Fruit fly (Drosophila melanogaster) S2 (cell line): ENCODE measurements around the gene run.

Experiments used
- CG8478 ChIP-seq: fragments of >200 bp; optimal IDR thresholded peaks from 2 replicates; lab custom pipeline; 2018
- CTCF ChIP-seq, 2 experiments: fragments of >200 bp; optimal IDR thresholded peaks; 2 replicates each; lab custom pipeline; 2018

DNA sequence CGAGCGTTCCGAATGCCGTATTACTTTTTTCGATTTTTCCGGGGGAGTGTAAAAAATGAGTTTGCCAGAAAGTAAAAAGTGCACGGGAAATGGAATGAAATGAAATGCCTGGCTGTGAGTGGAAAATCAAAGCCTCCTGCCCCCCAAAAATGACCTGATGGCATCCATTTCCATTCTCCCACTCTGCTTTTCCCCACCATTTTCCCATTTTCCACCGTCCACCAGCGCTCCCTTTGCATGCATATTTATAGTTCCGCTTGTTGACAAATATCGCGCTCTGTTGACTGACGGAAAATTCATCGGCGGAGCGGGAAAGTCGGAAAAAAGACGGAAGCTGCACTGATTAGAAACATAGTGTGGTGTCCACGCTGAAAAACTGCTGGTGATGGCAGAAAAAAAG lies 55.4 kb downstream of the run start, which contains the start of gene CG15452:
- TF ChIP-seq CTCF (optimal IDR thresholded peaks at IDR 0.05; lab: Kevin White, UChicago) (no peak), CG8478 (lab: Kevin White, UChicago) (no peak)
